Worm (Caenorhabditis elegans) whole organism, young adult: ENCODE results near the gene nhr-35.

Source experiments
- B0261.1 ChIP-seq: sonication (generic microtip); optimal IDR thresholded peaks from 2 replicates; lab custom pipeline; 2016; ENCODE audit warnings: mild to moderate bottlenecking, missing genetic modification characterization, moderate library complexity, missing compliant biosample characterization
- B0336.3 ChIP-seq: fragments of 200-800 bp; sonication (Bioruptor generic); IDR thresholded peaks from 2 replicates; pipeline ENCODE4 v1.3.6; 2022; ENCODE audit warnings: missing genetic modification characterization, missing compliant biosample characterization
- K12H6.12 ChIP-seq: fragments of 200-800 bp; sonication (Bioruptor generic); optimal IDR thresholded peaks from 2 replicates; lab custom pipeline; 2018; ENCODE audit warnings: mild to moderate bottlenecking, missing genetic modification characterization, missing compliant biosample characterization
- T26A5.8 ChIP-seq: sonication (generic microtip); optimal IDR thresholded peaks from 2 replicates; lab custom pipeline; 2016; ENCODE audit warnings: missing genetic modification characterization, missing compliant biosample characterization
- Y56A3A.18 ChIP-seq: fragments of 200-800 bp; sonication (Bioruptor generic); IDR thresholded peaks from 2 replicates; pipeline ENCODE4 v1.3.6; 2022; ENCODE audit warnings: missing genetic modification reagents, missing genetic modification characterization, missing compliant biosample characterization
- Y67H2A.10 ChIP-seq: fragments of 200-800 bp; sonication (Bioruptor generic); conservative IDR thresholded peaks from 2 replicates; pipeline ENCODE4 v1.3.6; 2022; ENCODE audit warnings: missing genetic modification reagents, missing genetic modification characterization, missing compliant biosample characterization
- aptf-3 ChIP-seq: fragments of 200-800 bp; sonication (Bioruptor generic); IDR thresholded peaks from 2 replicates; pipeline ENCODE4 v1.3.6; 2022; ENCODE audit warnings: missing genetic modification characterization, missing compliant biosample characterization
- athp-1 ChIP-seq: sonication (generic microtip); optimal IDR thresholded peaks from 2 replicates; lab custom pipeline; 2017; ENCODE audit warnings: mild to moderate bottlenecking, missing genetic modification characterization, missing compliant biosample characterization
- attf-3 ChIP-seq: fragments of 200-800 bp; sonication (Bioruptor generic); conservative IDR thresholded peaks from 2 replicates; pipeline ENCODE4 v1.3.6; 2022; ENCODE audit warnings: missing genetic modification reagents, missing genetic modification characterization, missing compliant biosample characterization
- attf-6 ChIP-seq: fragments of 200-800 bp; sonication (Bioruptor generic); IDR thresholded peaks from 2 replicates; pipeline ENCODE4 v1.3.6; 2022; ENCODE audit warnings: missing genetic modification reagents, missing genetic modification characterization, missing compliant biosample characterization
- ceh-100 ChIP-seq: fragments of 200-800 bp; sonication (Bioruptor generic); IDR thresholded peaks from 2 replicates; pipeline ENCODE4 v1.3.6; 2022; ENCODE audit warnings: missing genetic modification reagents, missing genetic modification characterization, missing compliant biosample characterization
- ceh-40 ChIP-seq: fragments of 200-800 bp; sonication (Bioruptor generic); IDR thresholded peaks from 2 replicates; pipeline ENCODE4 v1.3.6; 2022; ENCODE audit warnings: missing genetic modification characterization, missing compliant biosample characterization
- lsl-1 ChIP-seq: fragments of 200-800 bp; sonication (Bioruptor generic); optimal IDR thresholded peaks from 2 replicates; lab custom pipeline; 2018; ENCODE audit warnings: mild to moderate bottlenecking, missing genetic modification characterization, moderate library complexity, missing compliant biosample characterization
- mcd-1 ChIP-seq: fragments of 200-800 bp; sonication (Bioruptor generic); IDR thresholded peaks from 2 replicates; pipeline ENCODE4 v1.3.6; 2022; ENCODE audit warnings: missing genetic modification reagents, missing genetic modification characterization, missing compliant biosample characterization
- mxl-1 ChIP-seq: sonication (generic microtip); optimal IDR thresholded peaks from 2 replicates; lab custom pipeline; 2016; ENCODE audit warnings: missing genetic modification characterization, missing compliant biosample characterization
- nhr-179 ChIP-seq: sonication (generic microtip); optimal IDR thresholded peaks from 2 replicates; lab custom pipeline; 2016; ENCODE audit warnings: mild to moderate bottlenecking, missing genetic modification characterization, missing compliant biosample characterization
- nhr-80 ChIP-seq: sonication (generic microtip); optimal IDR thresholded peaks from 2 replicates; lab custom pipeline; 2016; ENCODE audit warnings: missing genetic modification characterization, missing compliant biosample characterization
- nhr-90 ChIP-seq: sonication (generic microtip); optimal IDR thresholded peaks from 2 replicates; lab custom pipeline; 2016; ENCODE audit warnings: missing genotype, mild to moderate bottlenecking, missing genetic modification characterization, missing compliant biosample characterization
- snpc-1.1 ChIP-seq: sonication (generic microtip); optimal IDR thresholded peaks from 2 replicates; lab custom pipeline; 2017; ENCODE audit warnings: missing genetic modification characterization, mild to moderate bottlenecking, missing compliant biosample characterization, antibody characterized with exemption, moderate library complexity, missing genotype, missing genetic modification reagents; ENCODE audit not compliant: insufficient read depth
- snpc-4 ChIP-seq, 5 experiments: fragments of 150-350 bp in 1 of 5; sonication (generic microtip) in 4 of 5; optimal IDR thresholded peaks; 2 replicates each; lab custom pipeline; 2014 to 2018; ENCODE audit warnings: missing genetic modification characterization in 5 of 5, missing biosample characterization in 3 of 5, antibody characterized with exemption in 2 of 5, mild to moderate bottlenecking in 2 of 5, missing compliant biosample characterization in 2 of 5, missing genotype in 2 of 5, moderate library complexity in 2 of 5, missing genetic modification reagents in 1 of 5

nhr-35 gene

ce11 chrX:4586617-4587016 lies 54.1 kb downstream of the nhr-35 start, which contains the start of gene C05E11.2:
Gene C05E11.2 (plus strand): TSS chrX:4586917.
- no peak for TF ChIP-seq K12H6.12
- TF ChIP-seq Y56A3A.18 (GFP tag; lab: Robert Waterston, UW): no peak
- no peak for TF ChIP-seq snpc-4 (GFP tag; optimal IDR thresholded peaks at IDR 0.05; lab: Kevin White, UChicago)
- no peak for TF ChIP-seq snpc-4 (tag; optimal IDR thresholded peaks at IDR 0.05; lab: Kevin White, UChicago)
- no peak for TF ChIP-seq mxl-1
- no peak for TF ChIP-seq T26A5.8
- TF ChIP-seq attf-3 (GFP tag; lab: Robert Waterston, UW): no peak
- no peak for TF ChIP-seq lsl-1 (GFP tag; lab: Kevin White, UChicago)
- TF ChIP-seq athp-1 (tag; lab: Kevin White, UChicago): no peak
- TF ChIP-seq nhr-179 (tag; lab: Kevin White, UChicago): no peak
- TF ChIP-seq attf-6 (GFP tag; lab: Robert Waterston, UW): no peak
- TF ChIP-seq mcd-1: no peak
- TF ChIP-seq nhr-90 (tag; lab: Kevin White, UChicago): no peak
- TF ChIP-seq B0261.1: no peak
- no peak for TF ChIP-seq aptf-3 (GFP tag; lab: Robert Waterston, UW)
- TF ChIP-seq ceh-100: no peak
- TF ChIP-seq Y67H2A.10 (GFP tag; lab: Robert Waterston, UW): no peak
- no peak for TF ChIP-seq ceh-40 (GFP tag; lab: Robert Waterston, UW)
- no peak for TF ChIP-seq B0336.3 (GFP tag; lab: Robert Waterston, UW)
- TF ChIP-seq snpc-1.1 (tag; lab: Kevin White, UChicago): no peak
- no peak for TF ChIP-seq nhr-80 (tag; lab: Kevin White, UChicago)
